Worm (Caenorhabditis elegans) whole organism, mixed stage, embryonic: ENCODE data around the gene snai-1.

Source experiments
- M03D4.4 ChIP-seq: sonication (generic microtip); optimal IDR thresholded peaks from 2 replicates; lab custom pipeline; 2017; ENCODE audit warnings: mild to moderate bottlenecking, missing genetic modification characterization, missing compliant biosample characterization
- blmp-1 ChIP-seq: fragments of 150-350 bp; optimal IDR thresholded peaks from 2 replicates; lab custom pipeline; 2014; ENCODE audit warnings: missing biosample characterization, missing genetic modification characterization
- ceh-43 ChIP-seq: fragments of 200-800 bp; sonication (Bioruptor generic); optimal IDR thresholded peaks from 2 replicates; lab custom pipeline; 2018; ENCODE audit warnings: mild to moderate bottlenecking, missing genetic modification characterization, moderate library complexity, missing compliant biosample characterization
- ceh-83 ChIP-seq: fragments of 200-800 bp; sonication (Bioruptor generic); optimal IDR thresholded peaks from 2 replicates; lab custom pipeline; 2018; ENCODE audit warnings: mild to moderate bottlenecking, missing genetic modification characterization, missing compliant biosample characterization
- ces-1 ChIP-seq: fragments of 150-350 bp; optimal IDR thresholded peaks from 2 replicates; lab custom pipeline; 2014; ENCODE audit warnings: missing biosample characterization, missing genetic modification reagents, missing genetic modification characterization
- cnd-1 ChIP-seq: fragments of 200-800 bp; sonication (Bioruptor generic); optimal IDR thresholded peaks from 2 replicates; lab custom pipeline; 2018; ENCODE audit warnings: mild to moderate bottlenecking, missing genetic modification characterization, missing compliant biosample characterization
- drap-1 ChIP-seq: fragments of 200-800 bp; sonication (Bioruptor generic); optimal IDR thresholded peaks from 3 replicates; lab custom pipeline; 2018; ENCODE audit warnings: mild to moderate bottlenecking, missing genetic modification characterization, missing compliant biosample characterization
- elt-1 ChIP-seq: sonication (generic microtip); optimal IDR thresholded peaks from 2 replicates; lab custom pipeline; 2017; ENCODE audit warnings: missing genetic modification characterization, mild to moderate bottlenecking, missing compliant biosample characterization, antibody characterized with exemption, moderate library complexity, borderline replicate concordance; ENCODE audit not compliant: insufficient read depth
- elt-3 ChIP-seq: fragments of 150-350 bp; optimal IDR thresholded peaks from 2 replicates; lab custom pipeline; 2014; ENCODE audit warnings: missing biosample characterization, missing genetic modification characterization
- flh-1 ChIP-seq: fragments of 200-800 bp; sonication (Bioruptor generic); optimal IDR thresholded peaks from 2 replicates; lab custom pipeline; 2018; ENCODE audit warnings: mild to moderate bottlenecking, missing genetic modification characterization, moderate library complexity, missing compliant biosample characterization
- hlh-1 ChIP-seq: fragments of 150-350 bp; optimal IDR thresholded peaks from 2 replicates; lab custom pipeline; 2014; ENCODE audit warnings: missing biosample characterization, missing genetic modification reagents, missing genetic modification characterization
- lin-32 ChIP-seq: fragments of 200-800 bp; sonication (Bioruptor generic); optimal IDR thresholded peaks from 2 replicates; lab custom pipeline; 2018; ENCODE audit warnings: mild to moderate bottlenecking, missing genetic modification characterization, missing compliant biosample characterization
- mab-5 ChIP-seq: fragments of 150-350 bp; optimal IDR thresholded peaks from 2 replicates; lab custom pipeline; 2014; ENCODE audit warnings: missing biosample characterization, missing genetic modification characterization
- mep-1 ChIP-seq: fragments of 150-350 bp; optimal IDR thresholded peaks from 2 replicates; lab custom pipeline; 2017; ENCODE audit warnings: missing biosample characterization, missing genetic modification reagents, missing genetic modification characterization, inconsistent platforms
- mls-2 ChIP-seq: sonication (generic microtip); optimal IDR thresholded peaks from 2 replicates; lab custom pipeline; 2016; ENCODE audit warnings: mild to moderate bottlenecking, missing genetic modification characterization, moderate library complexity, missing compliant biosample characterization
- nhr-12 ChIP-seq: fragments of 150-350 bp; optimal IDR thresholded peaks from 2 replicates; lab custom pipeline; 2014; ENCODE audit warnings: missing biosample characterization, missing genetic modification characterization
- nhr-2 ChIP-seq: fragments of 150-350 bp; optimal IDR thresholded peaks from 2 replicates; lab custom pipeline; 2014; ENCODE audit warnings: missing biosample characterization, missing genetic modification characterization
- nhr-237 ChIP-seq: fragments of 150-350 bp; optimal IDR thresholded peaks from 2 replicates; lab custom pipeline; 2014; ENCODE audit warnings: missing biosample characterization, missing genetic modification characterization
- nhr-28 ChIP-seq: fragments of 150-350 bp; optimal IDR thresholded peaks from 2 replicates; lab custom pipeline; 2014; ENCODE audit warnings: missing biosample characterization, missing genetic modification characterization
- nhr-76 ChIP-seq: sonication (generic microtip); optimal IDR thresholded peaks from 2 replicates; lab custom pipeline; 2017; ENCODE audit warnings: missing biosample characterization, missing genetic modification characterization
- pha-4 ChIP-seq: fragments of 150-350 bp; optimal IDR thresholded peaks from 2 replicates; lab custom pipeline; 2018; ENCODE audit warnings: missing biosample characterization, missing genetic modification reagents, missing genetic modification characterization
- sem-2 ChIP-seq: fragments of 200-800 bp; sonication (Bioruptor generic); optimal IDR thresholded peaks from 2 replicates; lab custom pipeline; 2018; ENCODE audit warnings: mild to moderate bottlenecking, missing genetic modification characterization, missing compliant biosample characterization
- snpc-4 ChIP-seq: fragments of 150-350 bp; optimal IDR thresholded peaks from 2 replicates; lab custom pipeline; 2014; ENCODE audit warnings: missing biosample characterization, missing genetic modification characterization
- sptf-1 ChIP-seq: sonication (generic microtip); optimal IDR thresholded peaks from 2 replicates; lab custom pipeline; 2017; ENCODE audit warnings: mild to moderate bottlenecking, missing genetic modification characterization, moderate library complexity, missing compliant biosample characterization
- tbx-8 ChIP-seq: fragments of 200-800 bp; sonication (Bioruptor generic); optimal IDR thresholded peaks from 2 replicates; lab custom pipeline; 2018; ENCODE audit warnings: mild to moderate bottlenecking, missing genetic modification characterization, moderate library complexity, missing compliant biosample characterization
- unc-120 ChIP-seq: sonication (generic microtip); optimal IDR thresholded peaks from 2 replicates; lab custom pipeline; 2017; ENCODE audit warnings: missing genetic modification characterization, missing compliant biosample characterization; ENCODE audit not compliant: poor library complexity, severe bottlenecking
- unc-39 ChIP-seq: fragments of 150-350 bp; optimal IDR thresholded peaks from 2 replicates; lab custom pipeline; 2014; ENCODE audit warnings: missing biosample characterization, missing genetic modification characterization
- unc-62 ChIP-seq: fragments of 150-350 bp; optimal IDR thresholded peaks from 2 replicates; lab custom pipeline; 2014; ENCODE audit warnings: missing biosample characterization, missing genetic modification reagents, missing genetic modification characterization
- zip-8 ChIP-seq: fragments of 150-350 bp; optimal IDR thresholded peaks from 2 replicates; lab custom pipeline; 2014; ENCODE audit warnings: missing biosample characterization, missing genetic modification characterization
- ztf-11 ChIP-seq: fragments of 150-350 bp; optimal IDR thresholded peaks from 2 replicates; lab custom pipeline; 2014; ENCODE audit warnings: missing biosample characterization, missing genetic modification characterization

The snai-1 gene

DNA sequence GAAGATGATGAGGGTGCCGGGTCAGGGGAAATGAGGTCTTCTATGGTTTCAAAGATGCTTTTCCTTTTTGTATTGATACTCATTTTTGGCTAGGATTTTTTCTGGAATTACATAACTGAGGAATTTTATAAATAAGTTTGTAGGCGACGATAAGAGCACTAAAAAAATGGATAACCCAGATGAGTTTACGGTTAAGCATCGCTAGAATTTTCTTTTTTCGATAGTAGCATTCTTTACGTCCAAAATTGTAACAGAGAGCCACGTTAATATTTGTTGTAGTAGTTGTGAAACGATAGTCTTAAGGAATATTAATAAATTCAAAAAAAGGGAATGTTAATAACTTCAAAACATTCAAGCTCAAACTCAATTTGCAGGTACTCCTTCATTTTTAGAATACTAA, at the start of gene snai-1:
TSS of gene snai-1 (minus strand) at position 101 of the 400 bp plus-strand sequence.
- TF ChIP-seq nhr-12 (no peak), snpc-4 (tag; lab: Kevin White, UChicago) (no peak), unc-120 (tag; lab: Kevin White, UChicago) (no peak), sem-2 (GFP tag; lab: Kevin White, UChicago) (no peak), mep-1 (no peak), unc-39 (tag; lab: Kevin White, UChicago) (no peak), nhr-2 (tag; lab: Kevin White, UChicago) (no peak), elt-3 (tag; lab: Kevin White, UChicago) (no peak), nhr-28 (no peak)

DNA sequence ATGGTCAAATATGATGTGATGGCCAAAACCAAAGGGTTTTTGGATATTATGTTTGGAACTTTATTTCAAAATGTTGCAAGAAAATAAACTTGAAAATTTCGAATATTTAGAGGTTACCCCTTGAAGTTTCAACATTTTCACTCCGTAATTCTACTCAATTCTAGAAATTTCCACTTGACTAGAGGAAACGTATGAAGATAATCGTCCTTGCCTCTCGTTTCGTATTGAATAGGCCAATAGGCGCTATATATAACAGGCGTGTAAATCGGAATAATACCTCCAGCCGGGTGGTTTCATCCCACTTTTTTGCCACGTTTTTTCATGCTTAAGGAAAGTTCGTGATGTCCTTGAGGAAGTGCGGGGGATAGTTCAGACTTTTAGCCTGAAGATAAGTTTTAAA, 29.8 kb upstream of the snai-1 start:
- TF ChIP-seq elt-3 (tag; lab: Kevin White, UChicago) (no peak), nhr-12 (no peak), lin-32 (GFP tag; lab: Kevin White, UChicago) (no peak), unc-62 (no peak), pha-4 (tag; lab: Kevin White, UChicago) (no peak), sptf-1 (tag; lab: Kevin White, UChicago) (no peak), unc-120 (tag; lab: Kevin White, UChicago) (no peak), nhr-237 (no peak)

DNA sequence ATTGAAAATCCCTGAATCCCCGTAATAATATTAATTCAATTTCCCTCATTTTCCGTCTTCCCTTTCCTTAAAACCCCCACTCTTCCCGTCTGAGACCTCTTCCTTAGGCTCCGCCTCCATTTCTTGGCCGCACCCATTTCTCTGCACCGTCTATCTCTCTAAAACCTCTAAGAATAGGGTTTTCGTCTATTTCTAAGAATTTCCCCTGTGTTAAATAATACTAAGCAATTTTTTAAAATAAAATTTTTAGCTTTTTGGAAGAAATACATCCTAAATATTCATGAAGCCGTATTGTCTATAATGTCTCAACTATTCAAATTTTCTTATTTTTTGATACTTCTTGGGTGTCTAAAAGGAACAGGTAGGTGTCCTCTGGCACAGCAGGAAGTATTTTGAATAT, 26.0 kb upstream of the snai-1 start, which contains the start of gene cdh-8:
TSS of gene cdh-8 (plus strand) at position 301 of the 400 bp plus-strand sequence.
- TF ChIP-seq unc-120 (tag; lab: Kevin White, UChicago) (no peak), blmp-1 (tag; lab: Kevin White, UChicago) (no peak), ces-1 (GFP tag; lab: Kevin White, UChicago) (peak; percentile 47), elt-1 (no peak), nhr-237 (no peak), mls-2 (tag; lab: Kevin White, UChicago) (no peak), mab-5 (no peak)

DNA sequence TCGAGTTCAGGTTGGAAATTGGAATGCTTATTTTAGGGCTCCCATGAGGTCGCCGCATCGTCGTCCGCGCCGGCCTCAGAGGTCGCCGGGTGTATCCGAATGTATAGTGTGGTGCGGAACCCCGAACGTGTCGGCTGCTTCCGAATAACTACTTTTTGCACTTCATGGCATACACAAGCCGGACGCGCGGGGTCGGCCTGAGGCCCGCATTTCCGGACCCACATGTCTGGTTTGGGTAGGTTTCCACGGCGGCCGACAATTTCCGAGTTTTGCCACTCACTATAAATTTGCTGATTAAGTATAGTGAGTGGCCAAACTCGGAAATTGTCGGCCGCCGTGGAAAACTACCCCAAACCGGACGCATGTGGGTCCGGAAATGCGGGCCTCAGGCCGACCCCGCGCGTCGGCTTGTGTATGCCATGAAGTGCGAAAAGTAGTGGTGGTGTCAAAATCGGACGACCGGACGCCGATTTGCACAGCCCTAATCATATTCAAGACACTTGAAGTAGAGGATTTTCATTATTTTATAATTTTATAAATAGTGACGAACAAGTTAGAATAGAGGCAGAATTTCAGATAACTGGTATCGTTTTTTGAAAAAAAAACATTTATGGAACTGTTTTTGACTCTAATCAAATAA, 24.8 kb upstream of the snai-1 start:
- no peak for TF ChIP-seq elt-1
- no peak for TF ChIP-seq elt-3 (tag; lab: Kevin White, UChicago)
- no peak for TF ChIP-seq nhr-28
- TF ChIP-seq nhr-2 (tag; lab: Kevin White, UChicago): no peak
- no peak for TF ChIP-seq pha-4 (tag; lab: Kevin White, UChicago)
- no peak for TF ChIP-seq blmp-1 (tag; lab: Kevin White, UChicago)
- no peak for TF ChIP-seq sem-2 (GFP tag; lab: Kevin White, UChicago)
- no peak for TF ChIP-seq cnd-1 (tag; lab: Kevin White, UChicago)
- no peak for TF ChIP-seq ceh-43
- no peak for TF ChIP-seq ceh-83 (GFP tag; lab: Kevin White, UChicago)

DNA sequence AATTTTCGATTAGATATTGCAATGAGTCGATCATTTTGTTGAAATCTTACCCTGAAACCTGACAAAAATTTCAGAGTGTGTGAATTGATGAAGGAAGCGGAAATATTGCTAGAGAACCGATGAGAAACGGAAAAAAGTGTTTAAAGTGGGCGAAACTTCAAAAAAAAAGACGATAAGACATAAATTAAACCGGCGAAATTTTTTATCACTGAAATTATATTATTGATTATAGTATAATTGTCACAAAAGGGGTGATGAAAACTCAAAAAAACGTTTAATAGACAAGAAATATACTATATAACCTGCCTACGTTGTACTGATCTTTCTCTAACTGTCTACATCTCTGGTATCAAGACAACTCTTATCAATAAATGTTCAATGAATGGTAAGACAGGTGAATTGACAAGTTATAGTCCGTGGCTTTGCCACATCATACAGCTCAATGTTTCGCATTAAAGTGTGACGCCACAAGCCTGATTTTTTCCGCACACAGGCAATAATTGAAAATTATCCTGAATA, 23.7 kb upstream of the snai-1 start, which contains the start of gene pxmp-4:
TSS of gene pxmp-4 (minus strand) at position 51 of the 519 bp plus-strand sequence.
- TF ChIP-seq snpc-4 (tag; lab: Kevin White, UChicago) (no peak), M03D4.4 (no peak), drap-1 (no peak), ztf-11 (tag; lab: Kevin White, UChicago) (no peak), unc-120 (tag; lab: Kevin White, UChicago) (no peak), unc-39 (tag; lab: Kevin White, UChicago) (no peak), nhr-76 (tag; lab: Kevin White, UChicago) (no peak), flh-1 (no peak), mep-1 (no peak), zip-8 (tag; lab: Kevin White, UChicago) (no peak), hlh-1 (tag; lab: Kevin White, UChicago) (no peak), sem-2 (GFP tag; lab: Kevin White, UChicago) (no peak), tbx-8 (GFP tag; lab: Kevin White, UChicago) (no peak), elt-1 (no peak), mab-5 (no peak)
